Fruit fly (Drosophila melanogaster): ENCODE measurements around the gene rpk.

The rpk gene

DNA sequence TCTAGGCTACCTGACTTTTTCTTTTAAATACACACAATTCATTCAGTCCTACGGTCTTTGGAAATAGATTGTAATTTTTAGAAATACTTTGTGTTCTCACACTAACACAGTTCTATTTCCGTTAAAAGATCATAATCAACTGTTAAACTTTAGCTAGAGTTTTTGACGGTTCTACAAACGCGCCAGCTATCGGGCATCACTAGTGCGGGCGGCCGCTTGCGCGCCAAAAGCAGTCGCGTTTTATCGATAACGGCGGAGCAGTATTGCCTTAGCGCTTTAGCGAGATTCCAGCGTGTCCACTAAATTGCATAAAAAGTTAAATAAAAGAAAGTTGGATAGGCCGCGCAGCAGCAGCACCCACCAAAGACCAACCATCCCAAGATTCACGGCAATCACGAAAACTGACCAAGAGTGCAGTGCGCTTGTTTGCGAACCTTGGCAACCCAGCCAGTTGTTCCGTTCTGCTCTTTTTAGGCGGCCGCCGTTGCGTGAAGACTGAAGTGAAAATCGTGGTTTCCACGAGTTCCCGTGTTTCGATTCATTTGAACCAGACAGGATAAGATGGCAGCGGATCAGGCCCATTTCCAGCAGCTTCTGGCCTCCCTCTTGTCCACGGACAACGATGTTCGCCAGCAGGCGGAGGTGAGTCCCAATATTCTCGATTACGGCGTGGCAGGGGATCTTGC is 3.5 kb downstream of the rpk start, which contains the start of gene Karybeta3 (continued):
- TF ChIP-seq CG11085 (GFP tag; IDR thresholded peaks at IDR 0.05) (peak; percentile 52; the same call in 1 of the 2 replicates), sens-2 (GFP tag; IDR thresholded peaks at IDR 0.05) (peak; percentile 69), CG4360 (GFP tag; IDR thresholded peaks at IDR 0.05) (peak; percentile 23; the same call in 1 of the 2 replicates), dm (GFP tag; optimal IDR thresholded peaks at IDR 0.05) (peak; percentile 84), sisA (GFP tag; IDR thresholded peaks at IDR 0.05) (peak; percentile 71; the same call in 1 of the 2 replicates), yki (optimal IDR thresholded peaks at IDR 0.05) (no peak), CG42726 (GFP tag; IDR thresholded peaks at IDR 0.05; ENCODE audit: partially characterized antibody) (no peak), ind (GFP tag; optimal IDR thresholded peaks at IDR 0.05) (peak; percentile 80), z (GFP tag; IDR thresholded peaks at IDR 0.05) (no peak), Ets65A (GFP tag) (peak; percentile 98), CG10366 (GFP tag; IDR thresholded peaks at IDR 0.05) (peak; percentile 68), Opbp (GFP tag; IDR thresholded peaks at IDR 0.05; ENCODE audit: partially characterized antibody) (peak; percentile 73), CG2712 (tag; optimal IDR thresholded peaks at IDR 0.05) (peak; percentile 66), CG7372 (GFP tag; IDR thresholded peaks at IDR 0.05) (peak; percentile 69; the same call in 1 of the 2 replicates), insv (GFP tag; optimal IDR thresholded peaks at IDR 0.05) (peak in 1 of 2 experiments; percentile 31), bcd (GFP tag; optimal IDR thresholded peaks at IDR 0.05) (peak; percentile 65), CG17568 (GFP tag; optimal IDR thresholded peaks at IDR 0.05) (no peak), CG15479 (GFP tag; optimal IDR thresholded peaks at IDR 0.05) (no peak), Fer2 (tag; optimal IDR thresholded peaks at IDR 0.05) (peak; percentile 42), CG10267 (tag; optimal IDR thresholded peaks at IDR 0.05) (peak; percentile 70), maf-S (GFP tag; optimal IDR thresholded peaks at IDR 0.05) (peak; percentile 86), Gsc (GFP tag; IDR thresholded peaks at IDR 0.05) (no peak), CG8089 (GFP tag; optimal IDR thresholded peaks at IDR 0.05) (peak; percentile 74), Dip2 (GFP tag; IDR thresholded peaks at IDR 0.05) (no peak; the same call in 1 of the 2 replicates), schlank (tag; optimal IDR thresholded peaks at IDR 0.05) (peak; percentile 48), CG10959 (GFP tag; IDR thresholded peaks at IDR 0.05) (no peak), crp (GFP tag; optimal IDR thresholded peaks at IDR 0.05) (peak in 1 of 2 experiments; percentile 55), CG13296 (GFP tag; optimal IDR thresholded peaks at IDR 0.05) (peak; percentile 76), Neu2 (GFP tag; optimal IDR thresholded peaks at IDR 0.05; ENCODE audit: borderline replicate concordance) (no peak), Mrtf (GFP tag; IDR thresholded peaks at IDR 0.05) (peak; percentile 68; the same call in 1 of the 3 replicates), amos (GFP tag; IDR thresholded peaks at IDR 0.05; ENCODE audit: partially characterized antibody) (peak; percentile 46), crol (GFP tag; IDR thresholded peaks at IDR 0.05) (0 out of 2 replicates have a peak, but pooled peaks have one; percentile 27), Poxn (GFP tag; IDR thresholded peaks at IDR 0.05) (no peak), shn (GFP tag; optimal IDR thresholded peaks at IDR 0.05) (peak; percentile 79), kni (GFP tag; optimal IDR thresholded peaks at IDR 0.05) (peak; percentile 50), sug (tag; optimal IDR thresholded peaks at IDR 0.05) (peak; percentile 72), CG12744 (GFP tag; optimal IDR thresholded peaks at IDR 0.05) (peak; percentile 53), CG7987 (GFP tag; optimal IDR thresholded peaks at IDR 0.05) (peak; percentile 46), en (GFP tag; optimal IDR thresholded peaks at IDR 0.05) (peak; percentile 61), pfk (GFP tag; optimal IDR thresholded peaks at IDR 0.05) (peak; percentile 66), CG1233 (GFP tag; optimal IDR thresholded peaks at IDR 0.05) (peak; percentile 69), Six4 (GFP tag; optimal IDR thresholded peaks at IDR 0.05) (peak; percentile 43), tap (tag; optimal IDR thresholded peaks at IDR 0.05) (no peak), ro (GFP tag; IDR thresholded peaks at IDR 0.05) (no peak), CG18011 (GFP tag; optimal IDR thresholded peaks at IDR 0.05) (peak; percentile 78), Camta (GFP tag; optimal IDR thresholded peaks at IDR 0.05) (peak; percentile 55), fu2 (GFP tag; optimal IDR thresholded peaks at IDR 0.05) (peak; percentile 76), CG10209 (GFP tag; optimal IDR thresholded peaks at IDR 0.05) (peak; percentile 66), fru (optimal IDR thresholded peaks at IDR 0.05) (no peak), lbe (GFP tag; optimal IDR thresholded peaks at IDR 0.05) (peak; percentile 19)
